Worm (Caenorhabditis elegans): ENCODE results near the gene K04H4.5.

DNA sequence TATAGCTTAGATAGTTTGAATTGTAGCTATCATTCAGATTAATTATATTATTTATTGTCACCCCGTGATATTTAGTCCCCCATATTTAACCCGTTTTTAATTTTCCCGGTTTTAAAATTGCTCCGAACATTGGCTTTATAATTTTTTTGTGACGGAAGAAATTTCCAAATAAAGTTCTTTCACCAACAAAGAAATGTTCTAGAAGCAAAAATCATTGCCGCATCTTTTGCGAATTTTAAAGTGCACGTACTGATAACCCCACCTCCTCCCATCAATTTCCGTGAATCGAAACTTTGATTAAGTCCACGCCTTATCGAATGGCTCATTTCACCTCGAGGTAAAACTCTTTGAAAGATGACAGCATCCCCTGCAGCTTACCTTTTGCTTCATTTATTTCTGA is 34.4 kb upstream of the K04H4.5 start, which contains the start of gene C40H1.7:
- TF ChIP-seq unc-62 (GFP tag; optimal IDR thresholded peaks at IDR 0.05) (no peak), aly-2 (tag; optimal IDR thresholded peaks at IDR 0.05) (no peak), elt-3 (tag; optimal IDR thresholded peaks at IDR 0.05) (no peak), snpc-4 (tag; optimal IDR thresholded peaks at IDR 0.05) (no peak), dmd-4 (tag; optimal IDR thresholded peaks at IDR 0.05) (no peak), lin-39 (tag; optimal IDR thresholded peaks at IDR 0.05) (no peak), blmp-1 (tag; optimal IDR thresholded peaks at IDR 0.05; ENCODE audit: insufficient read depth) (no peak), nhr-237 (tag; optimal IDR thresholded peaks at IDR 0.05) (no peak), R02D3.7 (tag; optimal IDR thresholded peaks at IDR 0.05) (no peak), zag-1 (tag; optimal IDR thresholded peaks at IDR 0.05) (no peak), ceh-16 (tag; optimal IDR thresholded peaks at IDR 0.05) (no peak), ztf-11 (tag; optimal IDR thresholded peaks at IDR 0.05) (no peak), lin-13 (GFP tag; optimal IDR thresholded peaks at IDR 0.05) (no peak)
